Worm (Caenorhabditis elegans): ENCODE measurements around the gene F49H12.2.

- TF ChIP-seq ceh-48 (tag; optimal IDR thresholded peaks at IDR 0.05): no peak
- TF ChIP-seq pag-3 (tag; optimal IDR thresholded peaks at IDR 0.05; ENCODE audit: borderline replicate concordance): no peak
These were observed 45.7 kb upstream of the F49H12.2 start, which contains the start of gene smex-2 for ce11 chrX:2039358-2039757.
